Fruit fly (Drosophila melanogaster) whole organism, embryonic: ENCODE results near the gene CG32639.

ENCODE experiments used
- Adf1 ChIP-seq: fragments of 200-800 bp; sonication (Bioruptor generic); IDR thresholded peaks from 2 replicates; pipeline ENCODE4 v1.3.6; 2022; ENCODE audit warnings: missing biosample characterization, missing genetic modification characterization
- Aef1 ChIP-seq: fragments of 200-800 bp; sonication (Bioruptor generic); IDR thresholded peaks from 3 replicates; pipeline ENCODE4 v1.3.6; 2022; ENCODE audit warnings: missing biosample characterization, missing genetic modification characterization
- CG1024 ChIP-seq: fragments of 200-800 bp; sonication (Bioruptor generic); IDR thresholded peaks from 2 replicates; pipeline ENCODE4 v1.3.6; 2022; ENCODE audit warnings: missing biosample characterization, missing genetic modification characterization
- CG10959 ChIP-seq: fragments of 200-800 bp; sonication (Bioruptor generic); IDR thresholded peaks from 2 replicates; pipeline ENCODE4 v1.3.6; 2022; ENCODE audit warnings: missing biosample characterization, missing genetic modification characterization
- CG11247 ChIP-seq: fragments of 200-800 bp; sonication (Bioruptor generic); IDR thresholded peaks from 2 replicates; pipeline ENCODE4 v1.3.6; 2022; ENCODE audit warnings: missing biosample characterization, missing genetic modification characterization
- CG11560 ChIP-seq: fragments of 200-800 bp; sonication (Bioruptor generic); IDR thresholded peaks from 3 replicates; pipeline ENCODE4 v1.3.6; 2022; ENCODE audit warnings: missing biosample characterization, missing genetic modification characterization
- CG12744 ChIP-seq: fragments of 200-800 bp; sonication (Bioruptor generic); optimal IDR thresholded peaks from 2 replicates; lab custom pipeline; 2016; ENCODE audit warnings: missing biosample characterization, missing genetic modification characterization
- CG15269 ChIP-seq: fragments of 200-800 bp; sonication (Bioruptor generic); optimal IDR thresholded peaks from 2 replicates; lab custom pipeline; 2018; ENCODE audit warnings: missing biosample characterization, mild to moderate bottlenecking, missing genetic modification characterization, moderate library complexity
- CG15479 ChIP-seq: fragments of 200-800 bp; sonication (Bioruptor generic); optimal IDR thresholded peaks from 3 replicates; lab custom pipeline; 2019; ENCODE audit warnings: missing biosample characterization, mild to moderate bottlenecking, missing genetic modification characterization, moderate library complexity
- CG16863 ChIP-seq: fragments of 200-800 bp; sonication (Bioruptor generic); optimal IDR thresholded peaks from 3 replicates; lab custom pipeline; 2016; ENCODE audit warnings: missing biosample characterization, missing genetic modification characterization
- CG17829 ChIP-seq: fragments of 200-800 bp; optimal IDR thresholded peaks from 2 replicates; lab custom pipeline; 2019; ENCODE audit warnings: missing biosample characterization, mild to moderate bottlenecking, missing genetic modification characterization, moderate library complexity
- CG18764 ChIP-seq: fragments of 200-800 bp; sonication (Bioruptor generic); optimal IDR thresholded peaks from 3 replicates; lab custom pipeline; 2016; ENCODE audit warnings: missing biosample characterization, missing genetic modification characterization
- CG31365 ChIP-seq: fragments of 200-800 bp; sonication (Bioruptor generic); optimal IDR thresholded peaks from 2 replicates; lab custom pipeline; 2018; ENCODE audit warnings: missing biosample characterization, mild to moderate bottlenecking, missing genetic modification characterization
- CG33557 ChIP-seq: fragments of 200-800 bp; sonication (Bioruptor generic); optimal IDR thresholded peaks from 2 replicates; lab custom pipeline; 2019; ENCODE audit warnings: missing biosample characterization, mild to moderate bottlenecking, missing genetic modification characterization, moderate library complexity
- CG3726 ChIP-seq: fragments of 200-800 bp; sonication (Bioruptor generic); IDR thresholded peaks from 3 replicates; pipeline ENCODE4, ENCODE4 v1.3.6; 2022; ENCODE audit warnings: missing biosample characterization, missing genetic modification characterization
- CG43689 ChIP-seq: fragments of 200-800 bp; sonication (Bioruptor generic); IDR thresholded peaks from 2 replicates; pipeline ENCODE4 v1.3.6; 2022; ENCODE audit warnings: missing biosample characterization, missing genetic modification characterization
- CG5180 ChIP-seq: fragments of 200-800 bp; sonication (Bioruptor generic); optimal IDR thresholded peaks from 3 replicates; lab custom pipeline; 2017; ENCODE audit warnings: missing biosample characterization, missing genetic modification characterization, mild to moderate bottlenecking, moderate library complexity, missing genetic modification reagents
- CG5953 ChIP-seq: fragments of 200-800 bp; sonication (Bioruptor generic); IDR thresholded peaks from 2 replicates; pipeline ENCODE4 v1.3.6; 2022; ENCODE audit warnings: missing biosample characterization, missing genetic modification characterization
- CG6175 ChIP-seq: fragments of 200-800 bp; sonication (Bioruptor generic); IDR thresholded peaks from 3 replicates; pipeline ENCODE4 v1.3.6; 2022; ENCODE audit warnings: missing biosample characterization, missing genetic modification characterization
- CG6683 ChIP-seq: fragments of 200-800 bp; sonication (Bioruptor generic); optimal IDR thresholded peaks from 2 replicates; lab custom pipeline; 2017; ENCODE audit warnings: missing biosample characterization, mild to moderate bottlenecking, missing genetic modification characterization, missing genetic modification reagents
- CG6854 ChIP-seq: fragments of 200-800 bp; sonication (Bioruptor generic); optimal IDR thresholded peaks from 3 replicates; lab custom pipeline; 2017; ENCODE audit warnings: missing biosample characterization, mild to moderate bottlenecking, missing genetic modification characterization
- CG7786 ChIP-seq: fragments of 200-800 bp; sonication (Bioruptor generic); optimal IDR thresholded peaks from 2 replicates; lab custom pipeline; 2016; ENCODE audit warnings: missing biosample characterization, missing genetic modification characterization
- CG8478 ChIP-seq: fragments of >200 bp; optimal IDR thresholded peaks from 2 replicates; lab custom pipeline; 2018
- CG9797 ChIP-seq: fragments of 200-800 bp; sonication (Bioruptor generic); optimal IDR thresholded peaks from 3 replicates; lab custom pipeline; 2018; ENCODE audit warnings: missing biosample characterization, mild to moderate bottlenecking, missing genetic modification characterization
- Dad ChIP-seq: fragments of 200-800 bp; sonication (Bioruptor generic); optimal IDR thresholded peaks from 3 replicates; lab custom pipeline; 2016; ENCODE audit warnings: missing biosample characterization, missing genetic modification characterization
- E2f1 ChIP-seq: fragments of 200-800 bp; sonication (Bioruptor generic); IDR thresholded peaks from 2 replicates; pipeline ENCODE4 v1.3.6; 2022; ENCODE audit warnings: missing biosample characterization, missing genetic modification characterization
- Fer2 ChIP-seq: fragments of 200-800 bp; sonication (Bioruptor generic); optimal IDR thresholded peaks from 2 replicates; lab custom pipeline; 2018; ENCODE audit warnings: missing biosample characterization, mild to moderate bottlenecking, missing genetic modification characterization, moderate library complexity
- GATAe ChIP-seq: fragments of 200-800 bp; sonication (Bioruptor generic); conservative IDR thresholded peaks from 2 replicates; pipeline ENCODE4 v1.3.6; 2022; ENCODE audit warnings: missing biosample characterization, missing genetic modification characterization
- Hr51 ChIP-seq, 2 experiments: fragments of 200-800 bp; sonication (Bioruptor generic); optimal IDR thresholded peaks; 2 replicates in 1 of 2; 3 replicates in 1 of 2; lab custom pipeline; 2016 to 2018; ENCODE audit warnings: missing biosample characterization in 2 of 2, missing genetic modification characterization in 2 of 2, mild to moderate bottlenecking in 1 of 2, moderate library complexity in 1 of 2
- Jarid2 ChIP-seq: fragments of 200-800 bp; sonication (Bioruptor generic); optimal IDR thresholded peaks from 3 replicates; lab custom pipeline; 2017; ENCODE audit warnings: mild to moderate bottlenecking, missing biosample characterization, missing genetic modification reagents, missing genetic modification characterization
- NK7.1 ChIP-seq: fragments of 200-800 bp; sonication (Bioruptor generic); optimal IDR thresholded peaks from 3 replicates; lab custom pipeline; 2016; ENCODE audit warnings: missing biosample characterization, missing genetic modification characterization
- Neu2 ChIP-seq: fragments of 200-800 bp; sonication (Bioruptor generic); optimal IDR thresholded peaks from 3 replicates; lab custom pipeline; 2016; ENCODE audit warnings: missing biosample characterization, missing genetic modification characterization, borderline replicate concordance
- Nf-YC ChIP-seq: fragments of 200-800 bp; optimal IDR thresholded peaks from 3 replicates; lab custom pipeline; 2019; ENCODE audit warnings: missing biosample characterization, mild to moderate bottlenecking, missing genetic modification characterization, moderate library complexity
- Spps ChIP-seq: fragments of 200-800 bp; sonication (Bioruptor generic); optimal IDR thresholded peaks from 2 replicates; lab custom pipeline; 2018; ENCODE audit warnings: missing biosample characterization, mild to moderate bottlenecking, missing genetic modification characterization
- ato ChIP-seq: fragments of 200-800 bp; sonication (Bioruptor generic); IDR thresholded peaks from 2 replicates; pipeline ENCODE4 v1.3.6; 2022; ENCODE audit warnings: missing biosample characterization, missing genetic modification characterization; ENCODE audit not compliant: partially characterized antibody
- bab2 ChIP-seq: fragments of 200-800 bp; sonication (Bioruptor generic); optimal IDR thresholded peaks from 2 replicates; lab custom pipeline; 2016; ENCODE audit warnings: missing biosample characterization, missing genetic modification characterization
- dati ChIP-seq: fragments of 200-800 bp; sonication (Bioruptor generic); IDR thresholded peaks from 2 replicates; pipeline ENCODE4 v1.3.6; 2022; ENCODE audit warnings: missing biosample characterization, missing genetic modification characterization
- dpn ChIP-seq, 2 experiments: fragments of 200-800 bp; sonication (Bioruptor generic); optimal IDR thresholded peaks; 3 replicates each; lab custom pipeline; 2016; ENCODE audit warnings: missing biosample characterization in 2 of 2, missing genetic modification characterization in 2 of 2
- esg ChIP-seq: fragments of 200-800 bp; sonication (Bioruptor generic); conservative IDR thresholded peaks from 2 replicates; pipeline ENCODE4 v1.3.6; 2022; ENCODE audit warnings: missing biosample characterization, missing genetic modification characterization
- fd64A ChIP-seq: fragments of 200-800 bp; sonication (Bioruptor generic); optimal IDR thresholded peaks from 3 replicates; lab custom pipeline; 2018; ENCODE audit warnings: missing biosample characterization, mild to moderate bottlenecking, missing genetic modification characterization
- grau ChIP-seq: fragments of 200-800 bp; optimal IDR thresholded peaks from 3 replicates; lab custom pipeline; 2019; ENCODE audit warnings: missing biosample characterization, mild to moderate bottlenecking, missing genetic modification characterization, moderate library complexity
- grn ChIP-seq: fragments of 200-800 bp; sonication (Bioruptor generic); optimal IDR thresholded peaks from 3 replicates; lab custom pipeline; 2017; ENCODE audit warnings: missing biosample characterization, missing genetic modification characterization
- knrl ChIP-seq: fragments of 200-800 bp; sonication (Bioruptor generic); IDR thresholded peaks from 3 replicates; pipeline ENCODE4 v1.3.6; 2022; ENCODE audit warnings: missing biosample characterization, missing genetic modification characterization; ENCODE audit not compliant: partially characterized antibody
- lbe ChIP-seq: fragments of 200-800 bp; sonication (Bioruptor generic); optimal IDR thresholded peaks from 2 replicates; lab custom pipeline; 2016; ENCODE audit warnings: missing biosample characterization, mild to moderate bottlenecking, missing genetic modification characterization
- pum ChIP-seq: fragments of 200-800 bp; sonication (Bioruptor generic); optimal IDR thresholded peaks from 2 replicates; lab custom pipeline; 2016; ENCODE audit warnings: missing biosample characterization, missing genetic modification characterization
- salm ChIP-seq: fragments of 200-800 bp; sonication (Bioruptor generic); optimal IDR thresholded peaks from 2 replicates; lab custom pipeline; 2018; ENCODE audit warnings: missing biosample characterization, mild to moderate bottlenecking, missing genetic modification characterization
- sens-2 ChIP-seq: fragments of 200-800 bp; sonication (Bioruptor generic); IDR thresholded peaks from 2 replicates; pipeline ENCODE4 v1.3.6; 2022; ENCODE audit warnings: missing biosample characterization, missing genetic modification characterization
- tgo ChIP-seq: fragments of 200-800 bp; sonication (Bioruptor generic); IDR thresholded peaks from 3 replicates; pipeline ENCODE4 v1.3.6; 2022; ENCODE audit warnings: missing biosample characterization, missing genetic modification characterization
- tll ChIP-seq, 2 experiments: fragments of 200-800 bp in 1 of 2; fragments of >200 bp in 1 of 2; sonication (Bioruptor generic) in 1 of 2; optimal IDR thresholded peaks; 2 replicates each; lab custom pipeline; 2017 to 2019; ENCODE audit warnings: missing biosample characterization in 2 of 2, missing genetic modification characterization in 2 of 2, mild to moderate bottlenecking in 1 of 2, moderate library complexity in 1 of 2
- vfl ChIP-seq: fragments of 200-800 bp; sonication (Bioruptor generic); optimal IDR thresholded peaks from 2 replicates; lab custom pipeline; 2016; ENCODE audit warnings: missing biosample characterization, missing genetic modification characterization
- wor ChIP-seq: fragments of 200-800 bp; sonication (Bioruptor generic); IDR thresholded peaks from 2 replicates; pipeline ENCODE4 v1.3.6; 2022; ENCODE audit warnings: missing biosample characterization, missing genetic modification characterization
- zfh1 ChIP-seq: fragments of 200-800 bp; sonication (Bioruptor generic); IDR thresholded peaks from 3 replicates; pipeline ENCODE4 v1.3.6; 2022; ENCODE audit warnings: missing biosample characterization, missing genetic modification characterization

CG32639 gene

dm6 chrX:13256967-13257366, 20.6 kb upstream of the CG32639 start (continued):
- TF ChIP-seq CG43689 (GFP tag; lab: Robert Waterston, UW) (no peak), bab2 (GFP tag; lab: Kevin White, UChicago) (no peak), CG17829 (peak; percentile 6), CG12744 (GFP tag; lab: Kevin White, UChicago) (peak; percentile 8), CG6175 (GFP tag; lab: Robert Waterston, UW) (no peak), E2f1 (GFP tag; lab: Robert Waterston, UW) (no peak), grn (no peak), tgo (GFP tag; lab: Robert Waterston, UW) (no peak), CG8478 (no peak), CG16863 (no peak), CG1024 (GFP tag; lab: Robert Waterston, UW) (no peak), Adf1 (GFP tag; lab: Robert Waterston, UW) (no peak), CG5180 (GFP tag; lab: Kevin White, UChicago) (peak; percentile 100), Jarid2 (GFP tag; lab: Kevin White, UChicago) (peak; percentile 93), CG9797 (no peak), CG3726 (GFP tag; lab: Robert Waterston, UW) (no peak), ato (GFP tag; lab: Robert Waterston, UW) (no peak), Aef1 (GFP tag; lab: Robert Waterston, UW) (no peak), tll (GFP tag; optimal IDR thresholded peaks at IDR 0.05; lab: Kevin White, UChicago) (no peak), esg (no peak), CG7786 (GFP tag; lab: Kevin White, UChicago) (no peak), Neu2 (GFP tag; lab: Kevin White, UChicago) (no peak), CG11247 (GFP tag; lab: Robert Waterston, UW) (no peak), CG10959 (GFP tag; lab: Robert Waterston, UW) (no peak), vfl (GFP tag; lab: Kevin White, UChicago) (no peak), CG11560 (tag; lab: Robert Waterston, UW) (no peak), CG5953 (no peak), salm (tag; lab: Kevin White, UChicago) (no peak), Hr51 (GFP tag; optimal IDR thresholded peaks at IDR 0.05; lab: Kevin White, UChicago) (no peak), NK7.1 (GFP tag; lab: Kevin White, UChicago) (no peak), Fer2 (no peak), GATAe (no peak), CG6683 (no peak), CG6854 (GFP tag; lab: Kevin White, UChicago) (no peak), CG31365 (tag; lab: Kevin White, UChicago) (peak; percentile 99), CG15479 (no peak), CG18764 (GFP tag; lab: Kevin White, UChicago) (no peak), Nf-YC (peak; percentile 17), dati (GFP tag; lab: Robert Waterston, UW) (no peak), fd64A (GFP tag; lab: Kevin White, UChicago) (no peak), knrl (GFP tag; lab: Robert Waterston, UW) (peak; percentile 38; the same call in 1 of the 3 replicates), Dad (GFP tag; lab: Kevin White, UChicago) (peak; percentile 22), Spps (tag; lab: Kevin White, UChicago) (peak; percentile 2), dpn (GFP tag; optimal IDR thresholded peaks at IDR 0.05; lab: Kevin White, UChicago) (no peak), CG15269 (tag; lab: Kevin White, UChicago) (no peak), pum (GFP tag; lab: Kevin White, UChicago) (no peak), lbe (no peak), zfh1 (no peak), CG33557 (no peak), grau (tag; lab: Kevin White, UChicago) (peak; percentile 30), sens-2 (GFP tag; lab: Robert Waterston, UW) (no peak), wor (GFP tag; lab: Robert Waterston, UW) (no peak)
